Worm (Caenorhabditis elegans) whole organism, L4/young adult: ENCODE measurements around the gene Y39G8B.2.

ENCODE experiments used
- W03F9.2 ChIP-seq: fragments of 150-350 bp; optimal IDR thresholded peaks from 2 replicates; lab custom pipeline; 2014; ENCODE audit warnings: missing biosample characterization, missing genetic modification characterization
- him-1 ChIP-seq: sonication (generic microtip); optimal IDR thresholded peaks from 2 replicates; lab custom pipeline; 2016; ENCODE audit warnings: missing genotype, missing genetic modification reagents, missing genetic modification characterization, missing compliant biosample characterization

ce11 chrII:13954979-13955378, 21.0 kb downstream of the Y39G8B.2 start:
- TF ChIP-seq him-1 (tag; lab: Kevin White, UChicago), result no peak
- TF ChIP-seq W03F9.2, result no peak
